Fruit fly (Drosophila melanogaster) whole organism, larva: ENCODE measurements around the gene NP15.6.

ENCODE experiments used
- noc ChIP-seq: fragments of 200-800 bp; sonication (Bioruptor generic); optimal IDR thresholded peaks from 3 replicates; lab custom pipeline; 2019; ENCODE audit warnings: missing biosample characterization, mild to moderate bottlenecking, missing genetic modification characterization, moderate library complexity

NP15.6 gene

dm6 chr3R:19070222-19070949 is 43.2 kb downstream of the NP15.6 start:
- TF ChIP-seq noc (tag; lab: Kevin White, UChicago) = no peak

dm6 chr3R:19071951-19072350 is 44.8 kb downstream of the NP15.6 start:
- TF ChIP-seq noc (tag; lab: Kevin White, UChicago) = no peak

- TF ChIP-seq noc (tag; lab: Kevin White, UChicago) = no peak
Observed at dm6 chr3R:19073002-19073401, 45.8 kb downstream of the NP15.6 start.

- TF ChIP-seq noc (tag; lab: Kevin White, UChicago) = no peak
Observed at dm6 chr3R:19074207-19074606, 47.0 kb downstream of the NP15.6 start.

- TF ChIP-seq noc (tag; lab: Kevin White, UChicago) = no peak
Observed at dm6 chr3R:19075135-19075534, 48.0 kb downstream of the NP15.6 start.
